Fruit fly (Drosophila melanogaster) S2 (cell line): ENCODE results near the gene htl.

Source experiments
- CG8478 ChIP-seq: fragments of >200 bp; optimal IDR thresholded peaks from 2 replicates; lab custom pipeline; 2018
- CTCF ChIP-seq, 2 experiments: fragments of >200 bp; optimal IDR thresholded peaks; 2 replicates each; lab custom pipeline; 2018

htl gene

DNA sequence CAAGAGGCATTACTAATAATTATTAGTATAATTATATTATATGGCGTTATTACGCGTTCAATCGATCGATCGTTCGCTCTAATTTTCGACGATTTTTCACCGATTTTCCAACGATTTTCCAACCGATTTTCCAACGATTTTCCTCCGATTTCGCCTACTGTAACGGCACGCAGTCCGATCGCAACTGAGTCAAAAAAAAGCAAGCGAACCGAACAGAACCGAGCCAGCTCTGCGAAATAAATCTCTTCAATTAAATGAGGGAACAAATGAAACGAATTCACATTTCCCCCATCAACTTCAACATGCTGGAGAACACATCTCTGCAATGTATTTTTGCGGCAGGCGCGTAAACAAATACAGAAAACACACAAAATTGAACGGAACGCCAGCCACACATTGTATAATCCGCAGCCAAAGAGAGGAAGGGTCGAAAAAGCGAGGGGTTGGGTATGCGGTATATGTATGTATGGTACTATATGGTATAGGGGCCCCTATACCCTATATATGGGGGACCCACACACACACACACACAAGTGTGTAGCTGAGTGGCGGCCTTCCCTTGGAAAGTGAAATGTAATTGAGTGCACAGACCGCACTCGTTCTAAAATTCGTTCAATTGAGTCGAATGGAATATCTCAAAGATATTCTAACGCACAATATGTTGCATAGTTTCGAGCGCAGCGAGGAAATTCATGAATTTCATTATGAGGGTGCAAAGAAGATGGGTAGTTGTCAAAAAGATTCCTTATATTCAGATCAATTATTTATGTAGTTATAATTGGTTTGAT is at the start of gene htl:
TSS of gene htl (minus strand) at position 186 of the 788 bp plus-strand sequence.
- no peak for TF ChIP-seq CG8478
- TF ChIP-seq CTCF (optimal IDR thresholded peaks at IDR 0.05; lab: Kevin White, UChicago), result no peak

DNA sequence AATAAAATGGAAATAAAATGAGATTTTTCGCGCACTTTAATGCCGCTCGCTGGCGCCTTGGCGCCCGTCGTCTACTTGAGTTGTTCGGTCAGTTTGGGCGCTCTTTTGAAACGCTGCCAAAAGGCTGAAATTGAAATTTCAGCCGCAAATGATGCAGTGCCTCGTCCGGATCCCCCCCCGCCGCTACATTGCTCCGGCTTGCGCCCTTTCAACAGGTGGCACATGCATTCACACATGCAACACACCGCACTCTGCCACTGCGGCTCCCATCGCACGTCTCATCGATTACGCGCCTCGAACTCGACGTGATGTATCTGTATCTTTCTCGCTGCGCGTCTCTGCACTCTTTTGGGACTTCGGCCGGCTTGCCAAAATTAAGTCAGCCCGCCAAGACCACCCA is 44.7 kb upstream of the htl start:
- TF ChIP-seq CG8478 (no peak), CTCF (optimal IDR thresholded peaks at IDR 0.05; lab: Kevin White, UChicago) (no peak)

DNA sequence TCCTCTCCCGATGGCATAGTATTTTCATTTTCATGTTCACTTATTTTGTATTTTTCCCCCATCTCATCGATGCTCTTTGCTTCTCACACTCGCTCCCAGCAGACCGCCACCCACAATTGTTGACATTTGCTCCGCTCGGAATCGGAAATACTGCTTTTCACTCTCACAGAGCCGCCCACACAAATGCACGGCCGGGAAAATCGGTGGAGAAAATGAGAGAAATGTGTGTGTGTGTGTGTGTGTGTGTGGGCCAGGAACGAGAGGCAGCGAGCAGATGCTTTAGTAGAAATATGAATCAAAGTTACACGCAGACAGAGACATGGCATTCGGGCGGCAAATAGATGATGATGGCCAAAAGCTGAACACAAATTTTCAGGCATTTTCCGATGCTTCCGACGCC is 41.9 kb upstream of the htl start:
- TF ChIP-seq CTCF (optimal IDR thresholded peaks at IDR 0.05; lab: Kevin White, UChicago), result no peak
- TF ChIP-seq CG8478, result no peak

DNA sequence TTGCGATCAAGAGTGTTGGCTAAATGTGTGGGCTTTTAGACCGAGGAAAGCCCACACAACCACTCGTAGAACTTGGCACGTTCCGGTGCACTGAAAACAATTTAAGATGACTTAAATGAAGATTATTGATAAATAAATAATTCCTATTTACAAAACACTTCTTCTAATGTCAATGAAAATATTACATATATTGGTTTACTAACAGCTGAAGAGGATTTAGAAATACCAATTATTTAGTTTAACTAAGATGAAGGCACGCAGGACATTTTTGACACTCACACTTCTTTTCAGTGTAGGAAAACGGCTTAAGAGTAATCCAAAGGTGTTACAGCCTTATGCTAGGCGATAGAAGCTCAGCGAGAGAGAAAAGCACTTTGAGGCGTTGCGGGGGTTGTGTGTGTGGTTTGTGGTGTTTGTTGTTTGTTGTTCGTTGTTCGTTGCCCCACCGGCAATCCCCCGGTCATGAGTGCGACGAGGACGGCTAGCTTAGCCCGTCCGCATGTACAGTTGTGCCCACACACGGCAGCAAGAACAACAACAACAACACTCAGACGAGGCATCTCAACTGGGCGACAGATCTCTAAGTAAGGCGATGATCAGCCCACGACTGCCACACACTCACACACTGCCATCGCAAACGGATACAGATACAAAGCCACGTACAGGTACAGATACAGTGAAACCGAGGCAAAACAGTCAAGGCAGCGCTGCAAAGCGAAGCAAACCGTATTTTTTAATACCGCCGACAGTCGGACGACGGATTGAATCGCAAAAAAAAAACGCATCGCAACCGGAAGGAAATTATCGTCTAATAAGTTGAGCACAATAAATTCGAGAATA is 37.5 kb upstream of the htl start, which contains the start of gene sr:
TSS of gene sr (plus strand) at position 790 of the 840 bp plus-strand sequence.
- TF ChIP-seq CTCF (optimal IDR thresholded peaks at IDR 0.05; lab: Kevin White, UChicago) (no peak), CG8478 (no peak)

DNA sequence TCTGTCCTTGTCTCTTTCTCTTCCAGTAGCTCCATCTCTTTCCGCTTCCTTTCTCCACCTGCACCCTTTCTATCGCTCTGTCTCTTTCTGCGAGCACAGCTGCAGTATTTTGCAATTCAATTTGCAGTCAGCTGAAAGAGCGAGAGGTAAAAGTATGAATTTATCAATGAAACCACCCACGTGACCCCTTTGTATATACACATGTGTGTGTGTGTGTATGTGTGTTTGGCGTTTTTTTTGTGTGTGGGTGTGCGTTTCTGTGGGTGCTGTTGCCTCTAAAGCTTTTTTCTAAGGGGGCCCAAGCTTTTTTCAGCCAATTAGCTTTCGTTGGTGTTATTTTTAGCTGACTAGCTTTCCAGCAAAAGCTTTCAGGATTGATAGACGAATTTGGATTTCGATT is 36.7 kb upstream of the htl start:
- TF ChIP-seq CTCF (optimal IDR thresholded peaks at IDR 0.05; lab: Kevin White, UChicago) (no peak), CG8478 (no peak)

DNA sequence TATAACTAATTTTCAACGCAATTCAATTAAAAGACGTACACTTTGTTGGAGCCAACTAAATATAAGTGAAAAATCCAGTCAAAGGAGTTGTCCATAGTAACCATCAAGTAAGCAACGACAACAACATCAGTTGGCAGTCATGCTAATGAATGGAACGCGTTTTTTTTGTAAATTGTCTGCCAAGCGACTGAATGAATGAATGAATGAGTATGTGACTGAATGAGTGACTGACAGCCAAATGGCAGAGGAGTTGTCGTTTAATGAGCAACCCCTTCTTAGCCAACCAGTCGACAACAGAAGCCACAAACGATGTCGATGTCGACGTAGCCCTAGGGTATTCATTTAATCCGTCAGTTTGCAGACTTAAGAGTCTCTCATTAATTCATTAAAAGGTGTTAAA is 35.5 kb upstream of the htl start:
- TF ChIP-seq CG8478, result no peak
- no peak for TF ChIP-seq CTCF (optimal IDR thresholded peaks at IDR 0.05; lab: Kevin White, UChicago)

DNA sequence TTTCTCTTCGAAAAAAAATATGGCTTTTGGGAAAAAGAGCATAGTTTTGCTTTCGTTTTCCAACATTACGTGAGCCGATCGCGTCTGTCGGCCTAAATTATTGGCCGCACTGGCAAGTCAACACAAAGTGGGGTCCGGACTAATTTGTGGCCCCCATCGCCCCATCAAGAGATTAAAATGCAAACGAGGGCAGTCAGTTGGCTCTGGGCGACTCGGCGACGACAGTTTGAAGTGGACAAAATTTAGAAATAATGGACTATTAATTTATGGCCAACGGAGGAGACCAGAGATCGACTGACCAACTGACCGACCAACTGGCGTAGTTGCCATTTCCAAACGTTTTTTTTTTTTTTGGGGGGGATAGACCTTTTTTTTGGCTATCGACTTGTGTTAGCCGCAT is 30.5 kb upstream of the htl start:
- TF ChIP-seq CTCF (optimal IDR thresholded peaks at IDR 0.05; lab: Kevin White, UChicago) (no peak), CG8478 (no peak)

DNA sequence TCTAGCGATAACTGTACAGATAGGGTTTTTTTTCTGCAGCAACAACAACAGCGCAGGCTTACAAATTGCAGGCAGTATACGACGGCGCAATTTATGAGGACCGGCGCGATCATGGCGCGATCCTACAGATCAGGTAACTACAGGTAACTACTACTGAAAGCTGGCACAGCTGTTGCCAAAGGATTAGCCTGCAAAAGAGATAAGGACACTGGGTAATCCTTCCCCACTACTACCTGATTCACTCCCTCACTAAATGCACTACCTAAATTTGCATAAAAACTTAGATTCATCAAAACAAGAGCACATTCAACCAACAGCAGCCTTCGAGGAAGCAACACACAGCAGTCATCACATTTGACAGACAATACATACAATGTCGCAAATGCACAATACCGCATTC is 28.0 kb upstream of the htl start, which contains the start of gene bard:
TSS of gene bard (plus strand) at position 301 of the 400 bp plus-strand sequence.
- TF ChIP-seq CG8478 (no peak), CTCF (optimal IDR thresholded peaks at IDR 0.05; lab: Kevin White, UChicago) (no peak)

DNA sequence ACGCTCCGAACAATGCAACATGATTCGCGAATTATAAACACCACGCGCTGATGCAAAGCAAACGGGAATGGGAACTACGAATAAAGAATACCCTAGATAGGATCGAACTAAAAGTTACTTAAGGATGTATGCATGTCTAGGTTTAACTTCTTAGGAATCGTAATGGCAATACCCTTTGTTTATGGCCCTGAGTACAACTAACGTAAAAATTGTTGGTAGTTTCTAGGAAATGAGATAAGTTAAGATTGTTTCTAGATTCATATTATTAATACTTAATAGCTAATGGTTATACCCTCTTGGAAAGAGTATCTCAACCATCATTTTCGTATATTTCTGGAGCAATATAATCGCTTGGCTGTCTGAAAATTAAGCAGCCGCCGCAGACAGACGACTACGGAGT is 25.3 kb upstream of the htl start:
- no peak for TF ChIP-seq CTCF (optimal IDR thresholded peaks at IDR 0.05; lab: Kevin White, UChicago)
- TF ChIP-seq CG8478, result no peak

DNA sequence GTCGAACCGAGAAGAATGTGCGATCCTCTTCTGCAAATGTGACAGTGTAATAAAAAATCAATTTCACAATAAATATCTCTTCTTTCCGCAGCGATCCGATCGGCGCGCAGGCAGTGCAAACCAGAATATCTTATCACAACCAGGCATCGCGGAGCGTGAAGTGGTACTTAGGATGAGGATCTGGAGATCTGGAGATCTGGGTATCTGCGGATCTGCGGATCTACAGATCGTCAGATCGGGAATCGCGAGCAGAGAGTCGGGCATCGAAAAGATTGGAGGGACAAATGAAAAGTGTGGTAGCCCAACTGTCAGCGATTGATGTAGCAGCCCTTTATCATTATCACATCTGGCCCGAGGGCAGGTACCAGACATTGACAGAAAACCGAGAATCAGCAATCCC is 22.2 kb upstream of the htl start:
- TF ChIP-seq CTCF (optimal IDR thresholded peaks at IDR 0.05; lab: Kevin White, UChicago) (no peak), CG8478 (no peak)

DNA sequence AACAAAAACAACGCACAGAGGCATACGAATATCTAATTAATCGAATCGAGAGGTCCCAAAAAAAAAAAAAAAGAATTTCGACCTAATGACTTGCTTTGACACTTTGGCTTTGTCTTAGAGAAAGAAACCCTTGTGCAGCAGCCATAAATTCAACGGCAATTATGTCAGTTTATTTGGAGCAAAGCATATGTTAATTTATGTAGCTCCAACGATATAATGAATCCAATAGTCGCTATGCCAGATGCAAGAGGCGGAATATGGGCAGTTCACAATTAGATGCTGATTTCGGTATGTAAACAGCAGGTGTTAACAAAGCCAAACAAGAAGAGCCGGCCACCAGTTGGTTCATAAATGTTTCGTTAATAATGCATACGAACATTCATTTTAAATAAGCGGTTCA is 20.2 kb upstream of the htl start:
- no peak for TF ChIP-seq CTCF (optimal IDR thresholded peaks at IDR 0.05; lab: Kevin White, UChicago)
- TF ChIP-seq CG8478, result no peak

DNA sequence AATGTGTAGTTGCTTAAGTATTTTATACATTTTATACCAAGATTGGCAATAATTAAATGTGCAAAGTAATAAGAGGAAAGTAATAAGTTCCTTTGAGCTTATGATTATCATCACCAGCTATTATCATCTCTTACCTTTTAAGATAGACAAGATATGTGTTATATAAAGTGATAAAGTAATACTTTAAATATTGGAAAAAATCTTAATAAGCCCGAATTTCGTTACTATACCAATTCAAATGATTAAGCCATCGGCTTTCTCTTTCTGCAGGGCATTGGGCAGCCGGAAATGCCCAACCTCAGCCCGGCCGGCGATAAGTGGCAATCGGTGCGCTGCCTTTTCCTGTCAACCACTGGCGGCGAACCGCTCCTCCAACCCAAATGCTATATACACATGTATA is 15.1 kb upstream of the htl start:
- TF ChIP-seq CTCF (optimal IDR thresholded peaks at IDR 0.05; lab: Kevin White, UChicago), result no peak
- TF ChIP-seq CG8478, result no peak

DNA sequence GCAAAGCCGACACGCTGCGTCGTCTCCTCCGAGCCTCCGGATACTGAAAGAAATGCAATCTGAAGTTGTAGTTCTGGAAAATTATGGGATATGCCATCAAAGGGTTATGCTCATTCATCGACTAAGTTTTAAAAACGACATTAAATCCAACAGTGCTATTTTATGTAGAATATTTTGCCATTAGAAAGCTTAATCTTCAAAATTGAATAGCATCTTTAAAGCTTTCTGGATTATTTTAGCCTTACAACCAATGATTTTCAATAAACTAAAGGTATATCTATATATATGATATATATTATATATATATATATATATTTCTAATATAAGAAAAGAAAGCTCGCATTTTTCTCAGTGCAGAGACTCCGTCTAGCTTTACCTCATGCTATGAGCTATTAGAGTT is 11.6 kb upstream of the htl start:
- TF ChIP-seq CG8478, result no peak
- TF ChIP-seq CTCF (optimal IDR thresholded peaks at IDR 0.05; lab: Kevin White, UChicago), result no peak

DNA sequence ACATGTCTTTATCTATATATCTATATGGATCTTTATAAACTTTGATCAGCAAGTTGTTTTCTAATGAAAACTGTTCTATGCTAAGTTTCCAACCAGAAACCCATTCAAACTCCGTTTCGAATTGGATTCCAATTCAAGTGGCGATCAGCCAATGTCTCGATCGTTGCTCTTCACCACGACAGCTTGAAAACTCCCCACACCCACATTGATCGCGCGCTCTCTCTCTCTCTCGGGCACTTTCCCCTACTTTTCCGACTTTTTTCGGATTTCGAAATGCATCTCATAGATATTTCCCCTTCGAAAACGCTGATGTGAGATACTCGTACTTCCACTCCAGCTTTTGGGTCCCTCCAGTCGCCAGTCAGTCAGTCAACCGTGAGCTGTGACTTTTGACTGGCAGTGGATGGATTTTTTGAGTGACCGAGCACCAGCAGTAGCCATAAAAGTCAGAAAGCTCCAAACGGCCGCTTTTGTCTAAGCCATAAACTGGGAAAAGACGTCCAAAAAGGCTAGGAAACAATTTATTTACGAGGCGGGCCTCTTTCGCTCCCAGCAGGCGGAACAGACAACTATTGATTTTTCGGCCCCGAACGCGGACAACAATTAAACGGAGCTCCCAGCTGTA is 10.5 kb upstream of the htl start:
- TF ChIP-seq CTCF (optimal IDR thresholded peaks at IDR 0.05; lab: Kevin White, UChicago), result no peak
- TF ChIP-seq CG8478, result no peak

DNA sequence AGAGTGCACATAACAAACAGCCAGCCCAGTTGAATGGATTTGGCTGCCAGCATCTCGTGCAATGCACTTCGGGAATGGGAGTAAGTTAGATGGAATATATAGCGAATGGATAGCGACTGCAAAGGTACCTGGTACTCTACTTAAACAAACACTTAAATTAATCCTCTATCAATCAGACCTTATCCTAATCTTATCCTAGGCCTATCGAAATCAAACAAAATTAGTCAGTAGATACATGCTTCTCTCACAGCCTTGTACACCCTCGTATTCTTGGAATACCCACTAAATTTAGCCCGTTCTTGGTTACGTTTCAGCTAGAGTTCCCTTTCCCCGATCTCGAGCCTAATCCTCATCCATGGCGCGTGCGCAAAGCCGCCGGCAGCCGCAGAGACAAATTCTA is 7.8 kb upstream of the htl start:
- no peak for TF ChIP-seq CG8478
- no peak for TF ChIP-seq CTCF (optimal IDR thresholded peaks at IDR 0.05; lab: Kevin White, UChicago)

DNA sequence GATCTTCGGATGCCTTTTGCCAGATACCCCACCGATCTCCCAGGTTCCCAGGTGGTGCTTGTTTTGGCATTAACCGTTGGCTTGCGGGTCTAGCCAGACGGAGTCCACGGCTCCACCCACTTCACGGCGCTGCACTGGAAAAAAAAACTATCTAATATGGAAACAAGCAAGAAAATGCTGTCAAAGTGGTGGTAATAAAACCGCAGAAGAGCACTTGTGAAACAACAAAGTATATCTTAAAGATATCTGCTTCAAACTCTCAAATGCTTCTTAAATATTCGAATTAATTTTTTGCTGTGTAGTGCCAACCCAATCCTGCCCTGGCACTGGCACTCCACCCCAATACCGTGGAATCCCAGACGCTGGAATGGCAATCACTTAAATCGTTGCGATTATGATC is 5.6 kb upstream of the htl start:
- TF ChIP-seq CG8478 (no peak), CTCF (optimal IDR thresholded peaks at IDR 0.05; lab: Kevin White, UChicago) (no peak)
